Fruit fly (Drosophila melanogaster) whole organism, embryonic: ENCODE results near the gene lin-52.

ENCODE experiments used
- Atf6 ChIP-seq: fragments of 200-800 bp; sonication (Bioruptor generic); IDR thresholded peaks from 2 replicates; pipeline ENCODE4 v1.3.6; 2022; ENCODE audit warnings: missing biosample characterization, missing genetic modification characterization
- Awh ChIP-seq: fragments of 200-800 bp; sonication (Bioruptor generic); IDR thresholded peaks from 2 replicates; pipeline ENCODE4, ENCODE4 v1.3.6; 2022; ENCODE audit warnings: missing biosample characterization, missing genetic modification characterization
- CG11504 ChIP-seq: fragments of 200-800 bp; sonication (Bioruptor generic); optimal IDR thresholded peaks from 3 replicates; lab custom pipeline; 2019; ENCODE audit warnings: missing biosample characterization, mild to moderate bottlenecking, missing genetic modification characterization, moderate library complexity
- CG12744 ChIP-seq: fragments of 200-800 bp; sonication (Bioruptor generic); optimal IDR thresholded peaks from 2 replicates; lab custom pipeline; 2016; ENCODE audit warnings: missing biosample characterization, missing genetic modification characterization
- CG14014 ChIP-seq: fragments of 200-800 bp; sonication (Bioruptor generic); IDR thresholded peaks from 2 replicates; pipeline ENCODE4 v1.3.6; 2022; ENCODE audit warnings: missing biosample characterization, missing genetic modification characterization
- CG14667 ChIP-seq: fragments of 200-800 bp; sonication (Bioruptor generic); IDR thresholded peaks from 2 replicates; pipeline ENCODE4 v1.3.6; 2022; ENCODE audit warnings: missing biosample characterization, missing genetic modification characterization
- CG15479 ChIP-seq: fragments of 200-800 bp; sonication (Bioruptor generic); optimal IDR thresholded peaks from 3 replicates; lab custom pipeline; 2019; ENCODE audit warnings: missing biosample characterization, mild to moderate bottlenecking, missing genetic modification characterization, moderate library complexity
- CG15601 ChIP-seq: fragments of 200-800 bp; sonication (Bioruptor generic); optimal IDR thresholded peaks from 3 replicates; lab custom pipeline; 2019; ENCODE audit warnings: missing biosample characterization, mild to moderate bottlenecking, missing genetic modification characterization, moderate library complexity
- CG17361 ChIP-seq: fragments of 200-800 bp; sonication (Bioruptor generic); IDR thresholded peaks from 3 replicates; pipeline ENCODE4 v1.3.6; 2022; ENCODE audit warnings: missing biosample characterization, missing genetic modification characterization
- CG17829 ChIP-seq: fragments of 200-800 bp; optimal IDR thresholded peaks from 2 replicates; lab custom pipeline; 2019; ENCODE audit warnings: missing biosample characterization, mild to moderate bottlenecking, missing genetic modification characterization, moderate library complexity
- CG3065 ChIP-seq: fragments of 200-800 bp; sonication (Bioruptor generic); optimal IDR thresholded peaks from 2 replicates; lab custom pipeline; 2016; ENCODE audit warnings: missing biosample characterization, missing genetic modification characterization
- CG31365 ChIP-seq: fragments of 200-800 bp; sonication (Bioruptor generic); optimal IDR thresholded peaks from 2 replicates; lab custom pipeline; 2018; ENCODE audit warnings: missing biosample characterization, mild to moderate bottlenecking, missing genetic modification characterization
- CG31441 ChIP-seq: fragments of 200-800 bp; sonication (Bioruptor generic); IDR thresholded peaks from 2 replicates; pipeline ENCODE4 v1.3.6; 2022; ENCODE audit warnings: missing biosample characterization, missing genetic modification characterization
- CG3163 ChIP-seq: fragments of 200-800 bp; sonication (Bioruptor generic); optimal IDR thresholded peaks from 3 replicates; lab custom pipeline; 2016; ENCODE audit warnings: missing biosample characterization, missing genetic modification characterization
- CG33557 ChIP-seq: fragments of 200-800 bp; sonication (Bioruptor generic); optimal IDR thresholded peaks from 2 replicates; lab custom pipeline; 2019; ENCODE audit warnings: missing biosample characterization, mild to moderate bottlenecking, missing genetic modification characterization, moderate library complexity
- CG34376 ChIP-seq: fragments of 200-800 bp; sonication (Bioruptor generic); optimal IDR thresholded peaks from 2 replicates; lab custom pipeline; 2018; ENCODE audit warnings: missing biosample characterization, mild to moderate bottlenecking, missing genetic modification characterization
- CG4820 ChIP-seq: fragments of 200-800 bp; sonication (Bioruptor generic); optimal IDR thresholded peaks from 3 replicates; lab custom pipeline; 2016; ENCODE audit warnings: missing biosample characterization, missing genetic modification characterization
- CG6272 ChIP-seq: fragments of 200-800 bp; sonication (Bioruptor generic); IDR thresholded peaks from 2 replicates; pipeline ENCODE4 v1.3.6; 2022; ENCODE audit warnings: missing biosample characterization, missing genetic modification characterization
- CG6683 ChIP-seq: fragments of 200-800 bp; sonication (Bioruptor generic); optimal IDR thresholded peaks from 2 replicates; lab custom pipeline; 2017; ENCODE audit warnings: missing biosample characterization, mild to moderate bottlenecking, missing genetic modification characterization, missing genetic modification reagents
- CG7745 ChIP-seq: fragments of 200-800 bp; sonication (Bioruptor generic); optimal IDR thresholded peaks from 2 replicates; lab custom pipeline; 2018; ENCODE audit warnings: missing biosample characterization, mild to moderate bottlenecking, missing genetic modification characterization, moderate library complexity
- CG8290 ChIP-seq, 3 experiments: fragments of 200-800 bp; sonication (Bioruptor generic); optimal IDR thresholded peaks; 2 replicates each; lab custom pipeline; 2016 to 2019; ENCODE audit warnings: missing biosample characterization in 3 of 3, missing genetic modification characterization in 3 of 3, mild to moderate bottlenecking in 2 of 3, moderate library complexity in 1 of 3
- CG8924 ChIP-seq: fragments of 200-800 bp; optimal IDR thresholded peaks from 3 replicates; lab custom pipeline; 2019; ENCODE audit warnings: missing biosample characterization, mild to moderate bottlenecking, missing genetic modification characterization, moderate library complexity
- CG9437 ChIP-seq: fragments of 200-800 bp; sonication (Bioruptor generic); optimal IDR thresholded peaks from 2 replicates; lab custom pipeline; 2018; ENCODE audit warnings: missing biosample characterization, mild to moderate bottlenecking, missing genetic modification characterization
- Dll ChIP-seq: fragments of 200-800 bp; sonication (Bioruptor generic); IDR thresholded peaks from 4 replicates; pipeline ENCODE4 v1.3.6; 2022; ENCODE audit warnings: missing biosample characterization, missing genetic modification characterization; ENCODE audit not compliant: partially characterized antibody
- Doc2 ChIP-seq: fragments of 200-800 bp; sonication (Bioruptor generic); IDR thresholded peaks from 2 replicates; pipeline ENCODE4 v1.3.6; 2022; ENCODE audit warnings: missing biosample characterization, missing genetic modification characterization
- E2f2 ChIP-seq: fragments of 200-800 bp; sonication (Bioruptor generic); IDR thresholded peaks from 2 replicates; pipeline ENCODE4 v1.3.6; 2022; ENCODE audit warnings: missing biosample characterization, missing genetic modification characterization
- HmgZ ChIP-seq: fragments of 200-800 bp; sonication (Bioruptor generic); optimal IDR thresholded peaks from 2 replicates; lab custom pipeline; 2018; ENCODE audit warnings: missing biosample characterization, mild to moderate bottlenecking, missing genetic modification characterization
- NC2α ChIP-seq: fragments of 200-800 bp; sonication (Bioruptor generic); optimal IDR thresholded peaks from 2 replicates; lab custom pipeline; 2016; ENCODE audit warnings: missing biosample characterization, missing genetic modification characterization
- Nf-YB ChIP-seq: fragments of 200-800 bp; sonication (Bioruptor generic); optimal IDR thresholded peaks from 3 replicates; lab custom pipeline; 2019; ENCODE audit warnings: missing biosample characterization, mild to moderate bottlenecking, missing genetic modification characterization, moderate library complexity
- Oaz ChIP-seq: fragments of 200-800 bp; sonication (Bioruptor generic); IDR thresholded peaks from 2 replicates; pipeline ENCODE4 v1.3.6; 2022; ENCODE audit warnings: missing biosample characterization, missing genetic modification characterization
- Poxn ChIP-seq: fragments of 200-800 bp; sonication (Bioruptor generic); IDR thresholded peaks from 2 replicates; pipeline ENCODE4 v1.3.6; 2022; ENCODE audit warnings: missing biosample characterization, missing genetic modification characterization
- Ptx1 ChIP-seq: fragments of 200-800 bp; sonication (Bioruptor generic); IDR thresholded peaks from 2 replicates; pipeline ENCODE4 v1.3.6; 2022; ENCODE audit warnings: missing biosample characterization, missing genetic modification characterization
- Sry-β ChIP-seq: fragments of 200-800 bp; sonication (Bioruptor generic); optimal IDR thresholded peaks from 2 replicates; lab custom pipeline; 2018; ENCODE audit warnings: missing biosample characterization, mild to moderate bottlenecking, missing genetic modification characterization, moderate library complexity
- ara ChIP-seq: fragments of 200-800 bp; sonication (Bioruptor generic); IDR thresholded peaks from 2 replicates; pipeline ENCODE4 v1.3.6; 2022; ENCODE audit warnings: missing biosample characterization, missing genetic modification characterization
- cas ChIP-seq: fragments of 200-800 bp; sonication (Bioruptor generic); IDR thresholded peaks from 2 replicates; pipeline ENCODE4 v1.3.6; 2022; ENCODE audit warnings: missing biosample characterization, missing genetic modification characterization
- danr ChIP-seq: fragments of 200-800 bp; sonication (Bioruptor generic); IDR thresholded peaks from 2 replicates; pipeline ENCODE4 v1.3.6; 2022; ENCODE audit warnings: missing biosample characterization, missing genetic modification characterization
- emc ChIP-seq: fragments of 200-800 bp; sonication (Bioruptor generic); optimal IDR thresholded peaks from 2 replicates; lab custom pipeline; 2016; ENCODE audit warnings: missing biosample characterization, missing genetic modification characterization
- esg ChIP-seq: fragments of 200-800 bp; sonication (Bioruptor generic); conservative IDR thresholded peaks from 2 replicates; pipeline ENCODE4 v1.3.6; 2022; ENCODE audit warnings: missing biosample characterization, missing genetic modification characterization
- gcm2 ChIP-seq: fragments of 200-800 bp; sonication (Bioruptor generic); optimal IDR thresholded peaks from 2 replicates; lab custom pipeline; 2016; ENCODE audit warnings: missing biosample characterization, missing genetic modification characterization
- gsb ChIP-seq: fragments of 200-800 bp; sonication (Bioruptor generic); IDR thresholded peaks from 2 replicates; pipeline ENCODE4 v1.3.6; 2022; ENCODE audit warnings: missing biosample characterization, missing genetic modification characterization
- hbn ChIP-seq: fragments of 200-800 bp; sonication (Bioruptor generic); IDR thresholded peaks from 2 replicates; pipeline ENCODE4 v1.3.6; 2022; ENCODE audit warnings: missing biosample characterization, missing genetic modification characterization; ENCODE audit not compliant: partially characterized antibody
- ind ChIP-seq: fragments of 200-800 bp; sonication (Bioruptor generic); optimal IDR thresholded peaks from 3 replicates; lab custom pipeline; 2016; ENCODE audit warnings: missing biosample characterization, missing genetic modification characterization
- luna ChIP-seq: fragments of 200-800 bp; sonication (Bioruptor generic); optimal IDR thresholded peaks from 2 replicates; lab custom pipeline; 2016; ENCODE audit warnings: missing biosample characterization, missing genetic modification characterization
- odd ChIP-seq: fragments of 200-800 bp; sonication (Bioruptor generic); optimal IDR thresholded peaks from 2 replicates; lab custom pipeline; 2017; ENCODE audit warnings: missing biosample characterization, mild to moderate bottlenecking, missing genetic modification characterization
- onecut ChIP-seq: fragments of 200-800 bp; sonication (Bioruptor generic); IDR thresholded peaks from 2 replicates; pipeline ENCODE4 v1.3.6; 2022; ENCODE audit warnings: missing biosample characterization, missing genetic modification characterization
- pum ChIP-seq: fragments of 200-800 bp; sonication (Bioruptor generic); optimal IDR thresholded peaks from 2 replicates; lab custom pipeline; 2016; ENCODE audit warnings: missing biosample characterization, missing genetic modification characterization
- slou ChIP-seq: fragments of 200-800 bp; sonication (Bioruptor generic); optimal IDR thresholded peaks from 3 replicates; lab custom pipeline; 2016; ENCODE audit warnings: missing biosample characterization, missing genetic modification characterization
- stc ChIP-seq: fragments of 200-800 bp; sonication (Bioruptor generic); IDR thresholded peaks from 2 replicates; pipeline ENCODE4 v1.3.6; 2022; ENCODE audit warnings: missing biosample characterization, missing genetic modification characterization
- toy ChIP-seq: fragments of 200-800 bp; sonication (Bioruptor generic); IDR thresholded peaks from 2 replicates; pipeline ENCODE4 v1.3.6; 2022; ENCODE audit warnings: missing biosample characterization, missing genetic modification characterization
- twi ChIP-seq: fragments of 200-800 bp; optimal IDR thresholded peaks from 2 replicates; lab custom pipeline; 2019; ENCODE audit warnings: missing biosample characterization, mild to moderate bottlenecking, missing genetic modification characterization, moderate library complexity

The lin-52 gene

DNA sequence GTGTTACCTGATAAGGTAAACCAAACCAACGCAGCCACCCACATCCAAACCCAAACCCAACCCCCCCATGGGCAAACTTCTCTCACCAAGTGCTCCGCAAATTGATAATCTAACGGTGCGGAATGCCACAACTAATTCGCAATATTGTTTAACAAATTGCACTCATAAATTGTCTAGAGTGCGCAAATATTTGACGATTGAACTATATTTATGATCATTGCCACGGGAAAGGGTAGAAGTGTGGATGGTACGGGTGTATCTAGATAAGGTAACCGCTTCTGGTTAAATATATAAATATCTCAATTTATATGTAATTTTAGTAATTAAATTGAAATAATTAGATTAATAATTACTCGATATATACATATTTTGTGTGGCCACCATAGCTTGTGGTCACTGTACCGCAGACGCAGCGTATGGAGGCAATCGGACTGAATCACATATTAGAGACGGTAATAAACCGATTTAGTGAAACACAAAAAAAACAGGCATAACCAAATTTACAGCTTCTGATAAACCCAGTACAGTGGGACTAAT, 36.2 kb downstream of the lin-52 start (continued):
- TF ChIP-seq CG6272 (GFP tag; lab: Robert Waterston, UW): no peak
- TF ChIP-seq Dll (GFP tag; lab: Robert Waterston, UW): no peak
- no peak for TF ChIP-seq pum
- peak; percentile 42 for TF ChIP-seq CG9437 (GFP tag; lab: Kevin White, UChicago)
- no peak for TF ChIP-seq CG3163 (GFP tag; lab: Kevin White, UChicago)
- no peak for TF ChIP-seq CG4820 (GFP tag; lab: Kevin White, UChicago)
- 0 out of 3 replicates have a peak, but pooled peaks have one; percentile 22 for TF ChIP-seq CG17361 (GFP tag; lab: Robert Waterston, UW)
- no peak for TF ChIP-seq hbn (GFP tag; lab: Robert Waterston, UW)
- peak; percentile 69 for TF ChIP-seq CG8924 (tag; lab: Kevin White, UChicago)
- peak; percentile 56 for TF ChIP-seq CG14667 (GFP tag; lab: Robert Waterston, UW)
- peak; percentile 5 for TF ChIP-seq CG17829 (tag; lab: Kevin White, UChicago)
- peak; percentile 25; the same call in 1 of the 2 replicates for TF ChIP-seq cas (GFP tag; lab: Robert Waterston, UW)
- TF ChIP-seq twi: no peak
- TF ChIP-seq CG15601: no peak
- TF ChIP-seq gsb: peak; percentile 51; the same call in 1 of the 2 replicates
- peak; percentile 51; the same call in 1 of the 2 replicates for TF ChIP-seq Poxn
- peak; percentile 86 for TF ChIP-seq Atf6 (GFP tag; lab: Robert Waterston, UW)
- TF ChIP-seq slou (GFP tag; lab: Kevin White, UChicago): no peak
- TF ChIP-seq onecut (GFP tag; lab: Robert Waterston, UW): no peak
- peak; percentile 71 for TF ChIP-seq CG11504
- TF ChIP-seq HmgZ: peak; percentile 46
- TF ChIP-seq CG6683 (GFP tag; lab: Kevin White, UChicago): peak; percentile 44
- no peak for TF ChIP-seq ara (GFP tag; lab: Robert Waterston, UW)
- TF ChIP-seq Awh (GFP tag; lab: Robert Waterston, UW): no peak
- TF ChIP-seq danr (GFP tag; lab: Robert Waterston, UW): 0 out of 2 replicates have a peak, but pooled peaks have one; percentile 20
- TF ChIP-seq CG15479 (GFP tag; lab: Kevin White, UChicago): no peak
- TF ChIP-seq Oaz (GFP tag; lab: Robert Waterston, UW): peak; percentile 39; the same call in 1 of the 2 replicates
- TF ChIP-seq CG3065: no peak
- TF ChIP-seq CG33557 (GFP tag; lab: Kevin White, UChicago): no peak
- TF ChIP-seq CG34376 (GFP tag; lab: Kevin White, UChicago): peak; percentile 53
- no peak for TF ChIP-seq CG12744 (GFP tag; lab: Kevin White, UChicago)
- peak; percentile 67 for TF ChIP-seq Ptx1 (GFP tag; lab: Robert Waterston, UW)
- TF ChIP-seq CG31365 (tag; lab: Kevin White, UChicago): no peak
- TF ChIP-seq emc (GFP tag; lab: Kevin White, UChicago): no peak
- no peak for TF ChIP-seq CG8290 (GFP tag; optimal IDR thresholded peaks at IDR 0.05; lab: Kevin White, UChicago)
- TF ChIP-seq CG8290 (tag; optimal IDR thresholded peaks at IDR 0.05; lab: Kevin White, UChicago): peak in 1 of 2 experiments; percentile 3
- peak; percentile 58 for TF ChIP-seq ind (GFP tag; lab: Kevin White, UChicago)
- peak; percentile 20 for TF ChIP-seq Nf-YB (GFP tag; lab: Kevin White, UChicago)
- 0 out of 2 replicates have a peak, but pooled peaks have one; percentile 10 for TF ChIP-seq toy
- 0 out of 2 replicates have a peak, but pooled peaks have one; percentile 43 for TF ChIP-seq stc (GFP tag; lab: Robert Waterston, UW)
- TF ChIP-seq esg (GFP tag; lab: Robert Waterston, UW): peak; percentile 37; the same call in 1 of the 2 replicates
- TF ChIP-seq CG7745 (tag; lab: Kevin White, UChicago): no peak
- no peak for TF ChIP-seq Sry-β (GFP tag; lab: Kevin White, UChicago)
- TF ChIP-seq odd (GFP tag; lab: Kevin White, UChicago): peak; percentile 11
- no peak for TF ChIP-seq luna (GFP tag; lab: Kevin White, UChicago)
- TF ChIP-seq CG14014 (GFP tag; lab: Robert Waterston, UW): peak; percentile 84
- TF ChIP-seq Doc2 (GFP tag; lab: Robert Waterston, UW): no peak
- TF ChIP-seq NC2α (GFP tag; lab: Kevin White, UChicago): no peak
- no peak for TF ChIP-seq gcm2 (GFP tag; lab: Kevin White, UChicago)
- TF ChIP-seq E2f2 (GFP tag; lab: Robert Waterston, UW): peak; percentile 38; the same call in 1 of the 2 replicates
- TF ChIP-seq CG31441 (GFP tag; lab: Robert Waterston, UW): 0 out of 2 replicates have a peak, but pooled peaks have one; percentile 35
